Worm (Caenorhabditis elegans): ENCODE results near the gene clec-149.

- TF ChIP-seq nhr-11 (tag; optimal IDR thresholded peaks at IDR 0.05), result peak; percentile 63
- TF ChIP-seq php-3 (GFP tag; IDR thresholded peaks at IDR 0.05), result no peak
- peak in 1 of 2 experiments; percentile 61 for TF ChIP-seq hif-1 (tag; optimal IDR thresholded peaks at IDR 0.05)
- peak; percentile 59 for TF ChIP-seq unc-130 (GFP tag; optimal IDR thresholded peaks at IDR 0.05)
- no peak for TF ChIP-seq lin-13 (GFP tag; optimal IDR thresholded peaks at IDR 0.05)
- no peak for TF ChIP-seq nhr-10 (tag; optimal IDR thresholded peaks at IDR 0.05)
These were observed 29.4 kb upstream of the clec-149 start, which contains the start of gene snt-2 for ce11 chrIII:793595-793994.
